Fruit fly (Drosophila melanogaster) whole organism, embryonic: ENCODE results near the gene Col4a1.

ENCODE experiments used
- B-H2 ChIP-seq: fragments of 200-800 bp; sonication (Bioruptor generic); optimal IDR thresholded peaks from 2 replicates; lab custom pipeline; 2018; ENCODE audit warnings: missing biosample characterization, mild to moderate bottlenecking, missing genetic modification characterization
- Blimp-1 ChIP-seq: fragments of 200-800 bp; sonication (Bioruptor generic); optimal IDR thresholded peaks from 3 replicates; lab custom pipeline; 2018; ENCODE audit warnings: missing biosample characterization, missing genetic modification characterization, mild to moderate bottlenecking, moderate library complexity, missing genetic modification reagents
- CG11093 ChIP-seq: fragments of 200-800 bp; sonication (Bioruptor generic); IDR thresholded peaks from 3 replicates; pipeline ENCODE4 v1.3.6; 2022; ENCODE audit warnings: missing biosample characterization, missing genetic modification characterization
- CG11247 ChIP-seq: fragments of 200-800 bp; sonication (Bioruptor generic); IDR thresholded peaks from 2 replicates; pipeline ENCODE4 v1.3.6; 2022; ENCODE audit warnings: missing biosample characterization, missing genetic modification characterization
- CG12071 ChIP-seq: fragments of 200-800 bp; sonication (Bioruptor generic); optimal IDR thresholded peaks from 3 replicates; lab custom pipeline; 2018; ENCODE audit warnings: missing biosample characterization, mild to moderate bottlenecking, missing genetic modification characterization
- CG1602 ChIP-seq: fragments of 200-800 bp; sonication (Bioruptor generic); optimal IDR thresholded peaks from 3 replicates; lab custom pipeline; 2016; ENCODE audit warnings: missing biosample characterization, missing genetic modification characterization
- CG1647 ChIP-seq: fragments of 200-800 bp; sonication (Bioruptor generic); optimal IDR thresholded peaks from 3 replicates; lab custom pipeline; 2016; ENCODE audit warnings: missing biosample characterization, missing genetic modification characterization
- CG17328 ChIP-seq: fragments of 200-800 bp; sonication (Bioruptor generic); IDR thresholded peaks from 2 replicates; pipeline ENCODE4 v1.3.6; 2022; ENCODE audit warnings: missing biosample characterization, missing genetic modification characterization
- CG18476 ChIP-seq: fragments of 200-800 bp; sonication (Bioruptor generic); optimal IDR thresholded peaks from 2 replicates; lab custom pipeline; 2016; ENCODE audit warnings: missing biosample characterization, mild to moderate bottlenecking, missing genetic modification characterization
- CG34376 ChIP-seq: fragments of 200-800 bp; sonication (Bioruptor generic); optimal IDR thresholded peaks from 2 replicates; lab custom pipeline; 2018; ENCODE audit warnings: missing biosample characterization, mild to moderate bottlenecking, missing genetic modification characterization
- CG5953 ChIP-seq: fragments of 200-800 bp; sonication (Bioruptor generic); IDR thresholded peaks from 2 replicates; pipeline ENCODE4 v1.3.6; 2022; ENCODE audit warnings: missing biosample characterization, missing genetic modification characterization
- CG7271 ChIP-seq: fragments of 200-800 bp; sonication (Bioruptor generic); optimal IDR thresholded peaks from 2 replicates; lab custom pipeline; 2018; ENCODE audit warnings: missing biosample characterization, mild to moderate bottlenecking, missing genetic modification characterization, moderate library complexity
- CG7745 ChIP-seq: fragments of 200-800 bp; sonication (Bioruptor generic); optimal IDR thresholded peaks from 2 replicates; lab custom pipeline; 2018; ENCODE audit warnings: missing biosample characterization, mild to moderate bottlenecking, missing genetic modification characterization, moderate library complexity
- CG7786 ChIP-seq: fragments of 200-800 bp; sonication (Bioruptor generic); optimal IDR thresholded peaks from 2 replicates; lab custom pipeline; 2016; ENCODE audit warnings: missing biosample characterization, missing genetic modification characterization
- CG7963 ChIP-seq: fragments of 200-800 bp; sonication (Bioruptor generic); IDR thresholded peaks from 3 replicates; pipeline ENCODE4 v1.3.6; 2022; ENCODE audit warnings: missing biosample characterization, missing genetic modification characterization; ENCODE audit not compliant: partially characterized antibody
- CG7987 ChIP-seq: fragments of 200-800 bp; sonication (Bioruptor generic); optimal IDR thresholded peaks from 2 replicates; lab custom pipeline; 2018; ENCODE audit warnings: missing biosample characterization, mild to moderate bottlenecking, missing genetic modification characterization, moderate library complexity
- CG8388 ChIP-seq: fragments of 200-800 bp; sonication (Bioruptor generic); optimal IDR thresholded peaks from 2 replicates; lab custom pipeline; 2019; ENCODE audit warnings: missing biosample characterization, mild to moderate bottlenecking, missing genetic modification characterization, moderate library complexity
- D ChIP-seq, 2 experiments: fragments of 200-800 bp in 1 of 2; fragments of >200 bp in 1 of 2; sonication (Bioruptor generic) in 1 of 2; optimal IDR thresholded peaks; 2 replicates in 1 of 2; 3 replicates in 1 of 2; lab custom pipeline; 2017; ENCODE audit warnings: mild to moderate bottlenecking in 1 of 2, missing biosample characterization in 1 of 2, missing genetic modification characterization in 1 of 2, missing genetic modification reagents in 1 of 2
- D19B ChIP-seq: fragments of 200-800 bp; sonication (Bioruptor generic); optimal IDR thresholded peaks from 2 replicates; lab custom pipeline; 2017; ENCODE audit warnings: missing biosample characterization, mild to moderate bottlenecking, missing genetic modification characterization
- HHEX ChIP-seq: fragments of 200-800 bp; sonication (Bioruptor generic); optimal IDR thresholded peaks from 3 replicates; lab custom pipeline; 2017; ENCODE audit warnings: missing biosample characterization, mild to moderate bottlenecking, missing genetic modification characterization, missing genetic modification reagents
- HLH54F ChIP-seq: fragments of 200-800 bp; sonication (Bioruptor generic); optimal IDR thresholded peaks from 3 replicates; lab custom pipeline; 2016; ENCODE audit warnings: missing biosample characterization, missing genetic modification characterization
- Hsf ChIP-seq: fragments of 200-800 bp; sonication (Bioruptor generic); optimal IDR thresholded peaks from 3 replicates; lab custom pipeline; 2016; ENCODE audit warnings: missing biosample characterization, missing genetic modification characterization
- Lhr ChIP-seq: fragments of 200-800 bp; sonication (Bioruptor generic); optimal IDR thresholded peaks from 3 replicates; lab custom pipeline; 2017; ENCODE audit warnings: mild to moderate bottlenecking, missing biosample characterization, missing genetic modification reagents, missing genetic modification characterization
- MTF-1 ChIP-seq: fragments of 200-800 bp; sonication (Bioruptor generic); optimal IDR thresholded peaks from 2 replicates; lab custom pipeline; 2018; ENCODE audit warnings: missing biosample characterization, mild to moderate bottlenecking, missing genetic modification characterization, borderline replicate concordance
- Myb ChIP-seq: fragments of 200-800 bp; sonication (Bioruptor generic); optimal IDR thresholded peaks from 2 replicates; lab custom pipeline; 2016; ENCODE audit warnings: missing biosample characterization, missing genetic modification characterization
- Vsx1 ChIP-seq: fragments of 200-800 bp; sonication (Bioruptor generic); optimal IDR thresholded peaks from 2 replicates; lab custom pipeline; 2017; ENCODE audit warnings: missing biosample characterization, mild to moderate bottlenecking, missing genetic modification characterization, missing genetic modification reagents
- ato ChIP-seq: fragments of 200-800 bp; sonication (Bioruptor generic); IDR thresholded peaks from 2 replicates; pipeline ENCODE4 v1.3.6; 2022; ENCODE audit warnings: missing biosample characterization, missing genetic modification characterization; ENCODE audit not compliant: partially characterized antibody
- cas ChIP-seq: fragments of 200-800 bp; sonication (Bioruptor generic); IDR thresholded peaks from 2 replicates; pipeline ENCODE4 v1.3.6; 2022; ENCODE audit warnings: missing biosample characterization, missing genetic modification characterization
- en ChIP-seq: fragments of 200-800 bp; sonication (Bioruptor generic); optimal IDR thresholded peaks from 2 replicates; lab custom pipeline; 2016; ENCODE audit warnings: missing biosample characterization, missing genetic modification characterization
- eve ChIP-seq, 2 experiments: fragments of >200 bp; optimal IDR thresholded peaks; 2 replicates each; lab custom pipeline; 2017; ENCODE audit warnings: missing biosample characterization in 2 of 2, missing genetic modification characterization in 2 of 2
- hb ChIP-seq: fragments of 200-800 bp; sonication (Bioruptor generic); IDR thresholded peaks from 3 replicates; pipeline ENCODE4 v1.3.6; 2022; ENCODE audit warnings: missing biosample characterization, missing genetic modification characterization; ENCODE audit not compliant: partially characterized antibody
- kah ChIP-seq: fragments of 200-800 bp; sonication (Bioruptor generic); optimal IDR thresholded peaks from 2 replicates; lab custom pipeline; 2018; ENCODE audit warnings: missing biosample characterization, mild to moderate bottlenecking, missing genetic modification characterization
- nom ChIP-seq: fragments of 200-800 bp; sonication (Bioruptor generic); optimal IDR thresholded peaks from 2 replicates; lab custom pipeline; 2017; ENCODE audit warnings: missing biosample characterization, missing genetic modification characterization, mild to moderate bottlenecking, moderate library complexity, missing genetic modification reagents
- onecut ChIP-seq: fragments of 200-800 bp; sonication (Bioruptor generic); IDR thresholded peaks from 2 replicates; pipeline ENCODE4 v1.3.6; 2022; ENCODE audit warnings: missing biosample characterization, missing genetic modification characterization
- p53 ChIP-seq: fragments of 200-800 bp; sonication (Bioruptor generic); optimal IDR thresholded peaks from 2 replicates; lab custom pipeline; 2016; ENCODE audit warnings: missing biosample characterization, missing genetic modification characterization
- pb ChIP-seq: fragments of 200-800 bp; sonication (Bioruptor generic); optimal IDR thresholded peaks from 3 replicates; lab custom pipeline; 2016; ENCODE audit warnings: missing biosample characterization, missing genetic modification characterization
- repo ChIP-seq: fragments of 200-800 bp; sonication (Bioruptor generic); optimal IDR thresholded peaks from 2 replicates; lab custom pipeline; 2016; ENCODE audit warnings: missing biosample characterization, missing genetic modification characterization
- run ChIP-seq: fragments of 200-800 bp; sonication (Bioruptor generic); optimal IDR thresholded peaks from 3 replicates; lab custom pipeline; 2018; ENCODE audit warnings: missing biosample characterization, mild to moderate bottlenecking, missing genetic modification characterization
- sima ChIP-seq: fragments of 200-800 bp; sonication (Bioruptor generic); optimal IDR thresholded peaks from 2 replicates; lab custom pipeline; 2016; ENCODE audit warnings: missing biosample characterization, missing genetic modification characterization
- sug ChIP-seq: fragments of 200-800 bp; optimal IDR thresholded peaks from 2 replicates; lab custom pipeline; 2019; ENCODE audit warnings: missing biosample characterization, mild to moderate bottlenecking, missing genetic modification characterization, moderate library complexity
- trem ChIP-seq: fragments of 200-800 bp; optimal IDR thresholded peaks from 3 replicates; lab custom pipeline; 2019; ENCODE audit warnings: missing biosample characterization, mild to moderate bottlenecking, missing genetic modification characterization, moderate library complexity
- vvl ChIP-seq: fragments of 200-800 bp; sonication (Bioruptor generic); IDR thresholded peaks from 2 replicates; pipeline ENCODE4 v1.3.6; 2022; ENCODE audit warnings: missing biosample characterization, missing genetic modification characterization
- wek ChIP-seq: fragments of 200-800 bp; sonication (Bioruptor generic); optimal IDR thresholded peaks from 3 replicates; lab custom pipeline; 2018; ENCODE audit warnings: missing biosample characterization, mild to moderate bottlenecking, missing genetic modification characterization, moderate library complexity
- zen ChIP-seq: fragments of 200-800 bp; sonication (Bioruptor generic); optimal IDR thresholded peaks from 3 replicates; lab custom pipeline; 2018; ENCODE audit warnings: missing biosample characterization, mild to moderate bottlenecking, missing genetic modification characterization, moderate library complexity

The Col4a1 gene

dm6 chr2L:4995837-4996136 is 33.6 kb upstream of the Col4a1 start (continued):
- TF ChIP-seq sug (tag; lab: Kevin White, UChicago) (peak; percentile 67), CG34376 (GFP tag; lab: Kevin White, UChicago) (peak; percentile 36), CG7963 (GFP tag; lab: Robert Waterston, UW) (no peak), wek (GFP tag; lab: Kevin White, UChicago) (no peak), Hsf (GFP tag; lab: Kevin White, UChicago) (no peak), Vsx1 (GFP tag; lab: Kevin White, UChicago) (peak; percentile 71), en (GFP tag; lab: Kevin White, UChicago) (no peak), nom (GFP tag; lab: Kevin White, UChicago) (no peak), CG7786 (no peak), CG17328 (no peak), zen (tag; lab: Kevin White, UChicago) (peak; percentile 92), p53 (GFP tag; lab: Kevin White, UChicago) (no peak), MTF-1 (GFP tag; lab: Kevin White, UChicago) (no peak), HHEX (GFP tag; lab: Kevin White, UChicago) (peak; percentile 2)

dm6 chr2L:4996283-4996922 is 33.0 kb upstream of the Col4a1 start:
- TF ChIP-seq onecut (GFP tag; lab: Robert Waterston, UW), result no peak
- no peak for TF ChIP-seq HLH54F
- TF ChIP-seq CG11247 (GFP tag; lab: Robert Waterston, UW), result no peak
- TF ChIP-seq trem (tag; lab: Kevin White, UChicago), result no peak
- TF ChIP-seq eve (GFP tag; optimal IDR thresholded peaks at IDR 0.05; lab: Kevin White, UChicago), result peak in 1 of 2 experiments; percentile 69
- peak; percentile 71 for TF ChIP-seq Blimp-1 (GFP tag; lab: Kevin White, UChicago)
- TF ChIP-seq CG11093 (GFP tag; lab: Robert Waterston, UW), result no peak
- TF ChIP-seq kah (GFP tag; lab: Kevin White, UChicago), result no peak
- TF ChIP-seq CG5953 (GFP tag; lab: Robert Waterston, UW), result no peak
- peak; percentile 51; the same call in 1 of the 2 replicates for TF ChIP-seq vvl (GFP tag; lab: Robert Waterston, UW)
- TF ChIP-seq ato (GFP tag; lab: Robert Waterston, UW), result 0 out of 2 replicates have a peak, but pooled peaks have one; percentile 9
- TF ChIP-seq repo (GFP tag; lab: Kevin White, UChicago), result no peak

dm6 chr2L:4997401-4998259 is 31.8 kb upstream of the Col4a1 start:
- TF ChIP-seq B-H2 (GFP tag; lab: Kevin White, UChicago), result peak; percentile 96
- TF ChIP-seq Lhr, result peak; percentile 97
- TF ChIP-seq CG8388 (GFP tag; lab: Kevin White, UChicago), result peak; percentile 98
- peak; percentile 95 for TF ChIP-seq D19B (GFP tag; lab: Kevin White, UChicago)
- no peak for TF ChIP-seq D (optimal IDR thresholded peaks at IDR 0.05; lab: Kevin White, UChicago)
- peak; percentile 99 for TF ChIP-seq D (GFP tag; optimal IDR thresholded peaks at IDR 0.05; lab: Kevin White, UChicago)
- TF ChIP-seq Myb (GFP tag; lab: Kevin White, UChicago), result peak; percentile 94
- TF ChIP-seq pb, result peak; percentile 99
- peak; percentile 100 for TF ChIP-seq CG1602 (GFP tag; lab: Kevin White, UChicago)
- peak; percentile 96 for TF ChIP-seq run
- peak; percentile 98 for TF ChIP-seq cas
- peak; percentile 89 for TF ChIP-seq CG7271 (tag; lab: Kevin White, UChicago)
- TF ChIP-seq hb, result peak; percentile 81; the same call in 1 of the 3 replicates
- peak; percentile 97 for TF ChIP-seq sima (GFP tag; lab: Kevin White, UChicago)
- TF ChIP-seq p53 (GFP tag; lab: Kevin White, UChicago), result peak; percentile 98
- peak; percentile 99 for TF ChIP-seq CG1647
- TF ChIP-seq CG7987, result peak; percentile 97
- TF ChIP-seq CG12071 (GFP tag; lab: Kevin White, UChicago), result peak; percentile 99
- peak; percentile 88 for TF ChIP-seq CG7745
- peak; percentile 100 for TF ChIP-seq CG18476 (GFP tag; lab: Kevin White, UChicago)
